Fruit fly (Drosophila melanogaster) whole organism, embryonic: ENCODE measurements around the gene CG4991.

Experiments
- Asciz ChIP-seq: fragments of 200-800 bp; sonication (Bioruptor generic); optimal IDR thresholded peaks from 2 replicates; lab custom pipeline; 2017; ENCODE audit warnings: missing biosample characterization, mild to moderate bottlenecking, missing genetic modification characterization, missing genetic modification reagents
- CG2678 ChIP-seq: fragments of 200-800 bp; sonication (Bioruptor generic); optimal IDR thresholded peaks from 3 replicates; lab custom pipeline; 2019; ENCODE audit warnings: missing biosample characterization, mild to moderate bottlenecking, missing genetic modification characterization, moderate library complexity
- dan ChIP-seq: fragments of 200-800 bp; sonication (Bioruptor generic); IDR thresholded peaks from 2 replicates; pipeline ENCODE4 v1.3.6; 2022; ENCODE audit warnings: missing biosample characterization, missing genetic modification characterization
- trh ChIP-seq: fragments of 200-800 bp; sonication (Bioruptor generic); optimal IDR thresholded peaks from 2 replicates; lab custom pipeline; 2016; ENCODE audit warnings: missing biosample characterization, missing genetic modification characterization

dm6 chrX:17107401-17107916, 15.8 kb downstream of the CG4991 start, which contains the start of gene CG5004:
- TF ChIP-seq trh (GFP tag; lab: Kevin White, UChicago) (no peak), Asciz (GFP tag; lab: Kevin White, UChicago) (no peak), dan (GFP tag; lab: Robert Waterston, UW) (no peak), CG2678 (no peak)
